Worm (Caenorhabditis elegans) whole organism, midembryonic: ENCODE data around the gene lgc-36.
"Not testable (repeated sequence)": the region's sequence is repeated elsewhere in the genome, so short reads cannot be mapped to it uniquely, and the experiment has no call there.

Source experiments
- T22C8.4 ChIP-seq: fragments of 200-800 bp; sonication (Bioruptor generic); IDR thresholded peaks from 2 replicates; pipeline ENCODE4 v1.3.6; 2022; ENCODE audit warnings: missing genetic modification characterization, missing compliant biosample characterization
- cog-1 ChIP-seq: sonication (generic microtip); optimal IDR thresholded peaks from 2 replicates; lab custom pipeline; 2016; ENCODE audit warnings: missing genetic modification characterization, missing compliant biosample characterization
- flt-1 ChIP-seq: fragments of 200-800 bp; sonication (Bioruptor generic); IDR thresholded peaks from 2 replicates; pipeline ENCODE4 v1.3.6; 2022; ENCODE audit warnings: missing genetic modification characterization, missing compliant biosample characterization
- klf-2 ChIP-seq: fragments of 200-800 bp; sonication (Bioruptor generic); conservative IDR thresholded peaks from 2 replicates; pipeline ENCODE4 v1.3.6; 2022; ENCODE audit warnings: missing genetic modification reagents, missing genetic modification characterization, missing compliant biosample characterization
- med-1 ChIP-seq: sonication (generic microtip); optimal IDR thresholded peaks from 2 replicates; lab custom pipeline; 2017; ENCODE audit warnings: missing genetic modification characterization, mild to moderate bottlenecking, missing compliant biosample characterization, antibody characterized with exemption, missing genetic modification reagents; ENCODE audit not compliant: insufficient read depth
- ref-1 ChIP-seq: fragments of 200-800 bp; sonication (Bioruptor generic); conservative IDR thresholded peaks from 2 replicates; pipeline ENCODE4 v1.3.6; 2022; ENCODE audit warnings: missing genetic modification reagents, missing genetic modification characterization, missing compliant biosample characterization
- tab-1 ChIP-seq: fragments of 200-800 bp; sonication (Bioruptor generic); IDR thresholded peaks from 2 replicates; pipeline ENCODE4 v1.3.6; 2022; ENCODE audit warnings: missing genetic modification characterization, missing compliant biosample characterization
- ztf-23 ChIP-seq: fragments of 200-800 bp; sonication (Bioruptor generic); IDR thresholded peaks from 2 replicates; pipeline ENCODE4 v1.3.6; 2022; ENCODE audit warnings: missing genetic modification reagents, missing genetic modification characterization, missing compliant biosample characterization
- ztf-29 ChIP-seq: fragments of 200-800 bp; sonication (Bioruptor generic); IDR thresholded peaks from 2 replicates; pipeline ENCODE4 v1.3.6; 2022; ENCODE audit warnings: missing genetic modification reagents, missing genetic modification characterization, missing compliant biosample characterization

Gene lgc-36

ce11 chrV:11292682-11293081, 33.9 kb upstream of the lgc-36 start:
- no peak for TF ChIP-seq ztf-23 (GFP tag; lab: Robert Waterston, UW)
- no peak for TF ChIP-seq klf-2 (GFP tag; lab: Robert Waterston, UW)
- no peak for TF ChIP-seq ztf-29 (GFP tag; lab: Robert Waterston, UW)
- TF ChIP-seq T22C8.4 (GFP tag; lab: Robert Waterston, UW) = no peak

DNA sequence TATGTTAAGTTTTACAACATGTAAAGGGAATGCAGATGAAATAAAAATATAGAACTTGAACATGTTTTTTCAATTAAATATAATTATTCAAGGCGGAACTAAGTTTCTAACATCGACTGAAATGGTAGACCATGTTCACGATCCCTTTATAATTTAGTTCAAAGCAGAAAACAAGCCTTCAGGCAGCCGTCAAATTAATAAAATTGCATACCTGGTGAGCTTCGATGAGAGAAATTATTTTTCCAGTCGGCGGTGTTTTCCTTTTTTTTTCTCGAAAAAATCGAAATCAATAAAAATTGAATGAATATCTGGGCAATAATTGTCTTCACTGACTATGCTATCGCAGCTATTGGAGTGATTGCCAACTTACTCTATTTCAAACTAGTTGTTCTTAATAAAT, 32.1 kb upstream of the lgc-36 start, which contains the start of gene C03E10.1:
Gene C03E10.1, plus strand, starts transcription at position 301 of the 400 bp plus-strand sequence.
- TF ChIP-seq tab-1 (GFP tag; lab: Robert Waterston, UW) = no peak
- no peak for TF ChIP-seq flt-1 (GFP tag; lab: Robert Waterston, UW)
- no peak for TF ChIP-seq ztf-23 (GFP tag; lab: Robert Waterston, UW)
- no peak for TF ChIP-seq klf-2 (GFP tag; lab: Robert Waterston, UW)
- TF ChIP-seq ref-1 (GFP tag; lab: Robert Waterston, UW) = no peak
- TF ChIP-seq T22C8.4 (GFP tag; lab: Robert Waterston, UW) = no peak

- not testable (repeated sequence) for TF ChIP-seq tab-1, ztf-29, T22C8.4 (GFP tag; lab: Robert Waterston, UW)
Observed at ce11 chrV:11286114-11286513, 27.3 kb upstream of the lgc-36 start, which contains the start of gene C03E10.3. C03E10.3 (plus strand) TSS chrV:11286414.

DNA sequence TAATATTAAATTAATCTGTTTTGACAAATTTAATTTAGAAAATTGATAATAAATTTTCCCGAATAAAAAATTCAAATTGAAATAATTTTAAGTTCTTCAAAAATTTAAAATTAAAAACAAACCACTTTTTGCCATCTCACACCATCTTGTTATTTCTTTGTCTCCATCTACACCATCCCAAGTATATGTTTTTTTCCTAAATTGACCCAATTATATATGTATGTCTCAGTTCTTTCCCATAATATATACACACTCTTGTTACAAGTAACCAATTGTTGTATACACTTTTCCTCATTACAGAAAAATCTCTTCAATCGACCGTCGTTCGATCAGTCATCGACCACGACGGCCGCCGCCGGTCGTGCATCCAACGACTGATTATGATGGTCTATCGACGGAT, 23.5 kb upstream of the lgc-36 start, which contains the start of gene gly-20:
Gene gly-20, plus strand, starts transcription at position 301 of the 400 bp plus-strand sequence.
- no peak for TF ChIP-seq ztf-29 (GFP tag; lab: Robert Waterston, UW)
- TF ChIP-seq tab-1 (GFP tag; lab: Robert Waterston, UW) = no peak
- no peak for TF ChIP-seq cog-1
- no peak for TF ChIP-seq T22C8.4 (GFP tag; lab: Robert Waterston, UW)
- no peak for TF ChIP-seq klf-2 (GFP tag; lab: Robert Waterston, UW)
- no peak for TF ChIP-seq flt-1 (GFP tag; lab: Robert Waterston, UW)
- no peak for TF ChIP-seq ztf-23 (GFP tag; lab: Robert Waterston, UW)
- no peak for TF ChIP-seq ref-1 (GFP tag; lab: Robert Waterston, UW)
- TF ChIP-seq med-1 (GFP tag; lab: Kevin White, UChicago) = no peak

DNA sequence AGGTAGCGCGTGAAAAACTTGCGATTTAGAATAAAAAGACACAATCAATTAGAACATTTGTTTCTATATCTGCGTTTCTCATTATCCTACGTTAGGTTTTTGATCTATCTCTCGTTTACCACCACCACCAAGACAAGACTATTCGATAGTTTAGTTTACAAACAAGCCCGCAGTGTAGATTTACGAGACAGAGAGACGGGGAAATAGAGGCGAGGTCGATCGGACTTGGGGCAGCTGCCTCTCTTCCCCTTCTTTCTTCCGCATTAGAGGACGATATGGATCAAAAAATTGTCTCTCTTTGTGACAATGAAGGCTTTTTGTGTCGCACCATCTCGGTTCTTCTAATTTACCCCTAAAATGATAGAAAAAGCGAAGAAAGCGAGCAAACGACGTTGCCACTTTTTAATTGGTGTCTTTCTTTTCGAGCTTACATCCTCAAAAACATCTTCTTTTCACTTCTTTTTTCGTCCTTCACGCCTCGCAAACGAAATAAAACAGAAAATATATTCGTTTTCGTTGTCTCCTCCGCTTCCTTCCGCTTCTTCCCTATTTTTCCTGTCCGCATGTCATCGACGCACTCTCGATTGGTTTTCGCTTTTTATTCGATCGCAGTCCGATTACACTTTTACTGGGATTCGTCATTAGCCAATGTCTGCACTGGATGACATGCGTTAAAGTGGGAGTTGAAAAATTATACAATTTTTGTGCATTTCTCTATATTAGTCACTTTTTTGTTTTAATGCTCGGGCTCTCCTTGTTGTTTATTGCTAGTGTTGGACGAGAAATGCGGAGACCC, 22.8 kb upstream of the lgc-36 start:
- TF ChIP-seq cog-1 (peak; percentile 55), ztf-29 (GFP tag; lab: Robert Waterston, UW) (0 out of 2 replicates have a peak, but pooled peaks have one; percentile 11), klf-2 (GFP tag; lab: Robert Waterston, UW) (no peak)

ce11 chrV:11279564-11279963, 20.8 kb upstream of the lgc-36 start:
- TF ChIP-seq T22C8.4 (GFP tag; lab: Robert Waterston, UW) (peak; percentile 62), cog-1 (no peak)

DNA sequence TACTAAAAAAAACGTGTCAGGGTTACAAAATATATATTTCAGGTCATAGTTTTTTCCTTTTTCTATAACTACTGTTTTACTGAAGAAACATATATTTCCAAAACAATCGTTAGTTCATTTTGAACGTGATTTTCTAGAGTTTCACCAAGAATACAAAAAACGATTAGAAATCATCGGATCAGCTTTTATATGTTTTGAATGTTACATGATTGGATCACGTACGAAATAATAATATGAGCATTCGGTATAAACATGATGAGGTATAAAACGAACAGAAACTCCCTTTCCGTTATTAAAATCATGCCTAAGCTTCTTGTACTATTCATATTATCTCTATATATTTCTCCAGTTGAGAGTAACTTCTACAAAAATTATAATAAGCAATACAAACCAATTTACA, 14.1 kb upstream of the lgc-36 start, which contains the start of gene clec-223:
Gene clec-223, plus strand, starts transcription at position 301 of the 400 bp plus-strand sequence.
- TF ChIP-seq flt-1 (GFP tag; lab: Robert Waterston, UW) (no peak), T22C8.4 (GFP tag; lab: Robert Waterston, UW) (no peak), klf-2 (GFP tag; lab: Robert Waterston, UW) (no peak), ztf-23 (GFP tag; lab: Robert Waterston, UW) (no peak), ztf-29 (GFP tag; lab: Robert Waterston, UW) (no peak)

DNA sequence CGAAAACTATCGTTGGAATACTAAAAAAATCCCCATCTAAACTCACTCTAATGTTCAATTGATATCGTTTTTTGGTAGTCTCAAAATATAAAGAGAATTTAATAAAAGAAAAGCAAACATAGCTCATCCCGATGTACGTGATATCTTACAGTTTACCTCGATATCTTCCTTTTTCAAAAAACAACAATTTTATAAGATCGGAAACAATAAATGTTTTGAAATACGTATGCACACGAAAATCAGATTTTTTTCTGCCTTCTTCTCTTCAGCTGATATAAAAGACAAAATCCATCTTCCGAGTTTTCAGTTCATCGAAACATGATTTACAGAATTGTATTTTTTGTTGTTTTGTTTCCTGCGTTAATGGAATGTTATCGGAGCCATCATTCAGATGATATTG, 12.3 kb upstream of the lgc-36 start, which contains the start of gene clec-222:
Gene clec-222, plus strand, starts transcription at position 301 of the 400 bp plus-strand sequence.
- TF ChIP-seq flt-1 (GFP tag; lab: Robert Waterston, UW) (no peak), ztf-29 (GFP tag; lab: Robert Waterston, UW) (no peak)

- TF ChIP-seq T22C8.4 (GFP tag; lab: Robert Waterston, UW) (no peak), med-1 (GFP tag; lab: Kevin White, UChicago) (no peak), ztf-29 (GFP tag; lab: Robert Waterston, UW) (no peak), klf-2 (GFP tag; lab: Robert Waterston, UW) (no peak), ref-1 (GFP tag; lab: Robert Waterston, UW) (no peak), ztf-23 (GFP tag; lab: Robert Waterston, UW) (no peak), flt-1 (GFP tag; lab: Robert Waterston, UW) (no peak), tab-1 (GFP tag; lab: Robert Waterston, UW) (no peak), cog-1 (no peak)
Observed at ce11 chrV:11268791-11269190, 10.0 kb upstream of the lgc-36 start, which contains the start of gene str-115. str-115 (plus strand) TSS chrV:11269091.

ce11 chrV:11266681-11267080, 7.9 kb upstream of the lgc-36 start, which contains the start of gene str-116:
str-116 (plus strand) TSS chrV:11266981.
- TF ChIP-seq ref-1 (GFP tag; lab: Robert Waterston, UW) (no peak), ztf-23 (GFP tag; lab: Robert Waterston, UW) (no peak), klf-2 (GFP tag; lab: Robert Waterston, UW) (no peak), ztf-29 (GFP tag; lab: Robert Waterston, UW) (no peak), cog-1 (no peak), T22C8.4 (GFP tag; lab: Robert Waterston, UW) (no peak), tab-1 (GFP tag; lab: Robert Waterston, UW) (no peak), flt-1 (GFP tag; lab: Robert Waterston, UW) (no peak), med-1 (GFP tag; lab: Kevin White, UChicago) (no peak)
